Worm (Caenorhabditis elegans) whole organism, young adult: ENCODE data around the gene sri-47.
A peak's percentile ranks its signal among the peaks of the same experiment; 100 is the strongest.
"Not testable (repeated sequence)": the region's sequence is repeated elsewhere in the genome, so short reads cannot be mapped to it uniquely, and the experiment has no call there.

Experiments
- F22D6.2 ChIP-seq: sonication (generic microtip); optimal IDR thresholded peaks from 2 replicates; lab custom pipeline; 2016; ENCODE audit warnings: mild to moderate bottlenecking, missing genetic modification characterization, missing compliant biosample characterization
- F23B12.7 ChIP-seq: sonication (generic microtip); optimal IDR thresholded peaks from 2 replicates; lab custom pipeline; 2017; ENCODE audit warnings: missing genetic modification characterization, mild to moderate bottlenecking, missing compliant biosample characterization, antibody characterized with exemption, moderate library complexity; ENCODE audit not compliant: insufficient read depth
- F33H1.4 ChIP-seq: fragments of 200-800 bp; sonication (Bioruptor generic); IDR thresholded peaks from 2 replicates; pipeline ENCODE4 v1.3.6; 2022; ENCODE audit warnings: missing genetic modification reagents, missing genetic modification characterization, missing compliant biosample characterization
- F52B5.7 ChIP-seq: sonication (generic microtip); optimal IDR thresholded peaks from 2 replicates; lab custom pipeline; 2016; ENCODE audit warnings: mild to moderate bottlenecking, missing genetic modification characterization, missing compliant biosample characterization
- F55B11.4 ChIP-seq: sonication (generic microtip); optimal IDR thresholded peaks from 2 replicates; lab custom pipeline; 2016; ENCODE audit warnings: missing compliant biosample characterization, missing genetic modification characterization, borderline replicate concordance; ENCODE audit not compliant: insufficient read depth
- F57A8.1 ChIP-seq: fragments of 200-800 bp; sonication (Bioruptor generic); optimal IDR thresholded peaks from 2 replicates; lab custom pipeline; 2018; ENCODE audit warnings: mild to moderate bottlenecking, missing genetic modification characterization, moderate library complexity, missing compliant biosample characterization
- K11D2.4 ChIP-seq: fragments of 200-800 bp; sonication (Bioruptor generic); IDR thresholded peaks from 2 replicates; pipeline ENCODE4 v1.3.6; 2022; ENCODE audit warnings: missing genetic modification reagents, missing genetic modification characterization, missing compliant biosample characterization
- K12H6.12 ChIP-seq: fragments of 200-800 bp; sonication (Bioruptor generic); optimal IDR thresholded peaks from 2 replicates; lab custom pipeline; 2018; ENCODE audit warnings: mild to moderate bottlenecking, missing genetic modification characterization, missing compliant biosample characterization
- akir-1 ChIP-seq: fragments of 200-800 bp; sonication (Bioruptor generic); optimal IDR thresholded peaks from 2 replicates; lab custom pipeline; 2018; ENCODE audit warnings: mild to moderate bottlenecking, missing genetic modification characterization, moderate library complexity, missing compliant biosample characterization
- aptf-2 ChIP-seq: fragments of 200-800 bp; sonication (Bioruptor generic); conservative IDR thresholded peaks from 2 replicates; pipeline ENCODE4 v1.3.6; 2022; ENCODE audit warnings: missing genetic modification reagents, missing genetic modification characterization, missing compliant biosample characterization
- attf-3 ChIP-seq: fragments of 200-800 bp; sonication (Bioruptor generic); conservative IDR thresholded peaks from 2 replicates; pipeline ENCODE4 v1.3.6; 2022; ENCODE audit warnings: missing genetic modification reagents, missing genetic modification characterization, missing compliant biosample characterization
- attf-6 ChIP-seq: fragments of 200-800 bp; sonication (Bioruptor generic); IDR thresholded peaks from 2 replicates; pipeline ENCODE4 v1.3.6; 2022; ENCODE audit warnings: missing genetic modification reagents, missing genetic modification characterization, missing compliant biosample characterization
- bed-2 ChIP-seq: fragments of 200-800 bp; sonication (Bioruptor generic); IDR thresholded peaks from 2 replicates; pipeline ENCODE4 v1.3.6; 2022; ENCODE audit warnings: missing genetic modification reagents, missing genetic modification characterization, missing compliant biosample characterization
- cebp-1 ChIP-seq, 2 experiments: fragments of 200-800 bp in 1 of 2; sonication (Bioruptor generic) in 1 of 2; sonication (generic microtip) in 1 of 2; IDR thresholded peaks in 1 of 2; optimal IDR thresholded peaks in 1 of 2; 2 replicates each; pipeline versions ENCODE4 v1.3.6 to Lab custom; 2017 to 2022; ENCODE audit warnings: missing compliant biosample characterization in 2 of 2, missing genetic modification characterization in 2 of 2, mild to moderate bottlenecking in 1 of 2, missing genetic modification reagents in 1 of 2, moderate library complexity in 1 of 2
- ceh-27 ChIP-seq: fragments of 200-800 bp; sonication (Bioruptor generic); optimal IDR thresholded peaks from 2 replicates; lab custom pipeline; 2018; ENCODE audit warnings: mild to moderate bottlenecking, missing genetic modification characterization, moderate library complexity, missing compliant biosample characterization
- ceh-40 ChIP-seq: fragments of 200-800 bp; sonication (Bioruptor generic); IDR thresholded peaks from 2 replicates; pipeline ENCODE4 v1.3.6; 2022; ENCODE audit warnings: missing genetic modification characterization, missing compliant biosample characterization
- die-1 ChIP-seq: sonication (generic microtip); optimal IDR thresholded peaks from 2 replicates; lab custom pipeline; 2016; ENCODE audit warnings: missing genotype, mild to moderate bottlenecking, missing genetic modification characterization, missing compliant biosample characterization
- dox-1 ChIP-seq: fragments of 200-800 bp; sonication (Bioruptor generic); IDR thresholded peaks from 2 replicates; pipeline ENCODE4 v1.3.6; 2022; ENCODE audit warnings: missing genetic modification reagents, missing genetic modification characterization, missing compliant biosample characterization
- dpff-1 ChIP-seq: sonication (generic microtip); optimal IDR thresholded peaks from 2 replicates; lab custom pipeline; 2017; ENCODE audit warnings: mild to moderate bottlenecking, missing genetic modification characterization, missing compliant biosample characterization
- dpl-1 ChIP-seq: fragments of 150-350 bp; optimal IDR thresholded peaks from 2 replicates; lab custom pipeline; 2014; ENCODE audit warnings: missing biosample characterization, missing genetic modification reagents, missing genetic modification characterization
- efl-1 ChIP-seq: fragments of 150-350 bp; optimal IDR thresholded peaks from 2 replicates; lab custom pipeline; 2014; ENCODE audit warnings: missing biosample characterization, missing genetic modification reagents, missing genetic modification characterization
- gei-17 ChIP-seq: fragments of 200-800 bp; sonication (Bioruptor generic); optimal IDR thresholded peaks from 2 replicates; lab custom pipeline; 2018; ENCODE audit warnings: mild to moderate bottlenecking, missing genetic modification characterization, missing compliant biosample characterization
- let-526 ChIP-seq: fragments of 200-800 bp; sonication (Bioruptor generic); IDR thresholded peaks from 2 replicates; pipeline ENCODE4 v1.3.6; 2022; ENCODE audit warnings: missing genetic modification reagents, missing genetic modification characterization, missing compliant biosample characterization
- let-607 ChIP-seq, 2 experiments: fragments of 200-800 bp in 1 of 2; sonication (Bioruptor generic) in 1 of 2; sonication (generic microtip) in 1 of 2; optimal IDR thresholded peaks; 2 replicates each; lab custom pipeline; 2016 to 2018; ENCODE audit warnings: mild to moderate bottlenecking in 2 of 2, missing compliant biosample characterization in 2 of 2, missing genetic modification characterization in 2 of 2, moderate library complexity in 2 of 2, missing genotype in 1 of 2
- lin-35 ChIP-seq, 3 experiments: fragments of 150-350 bp in 2 of 3; sonication (generic microtip) in 1 of 3; optimal IDR thresholded peaks; 2 replicates each; lab custom pipeline; 2014 to 2018; ENCODE audit warnings: missing biosample characterization in 3 of 3, missing genetic modification characterization in 3 of 3, missing genetic modification reagents in 3 of 3
- lin-54 ChIP-seq: fragments of 200-800 bp; sonication (Bioruptor generic); optimal IDR thresholded peaks from 2 replicates; lab custom pipeline; 2018; ENCODE audit warnings: mild to moderate bottlenecking, missing genetic modification characterization, missing compliant biosample characterization
- madf-10 ChIP-seq: sonication (generic microtip); optimal IDR thresholded peaks from 2 replicates; lab custom pipeline; 2016; ENCODE audit warnings: mild to moderate bottlenecking, missing genetic modification characterization, missing compliant biosample characterization
- madf-6 ChIP-seq: fragments of 200-800 bp; sonication (Bioruptor generic); IDR thresholded peaks from 2 replicates; pipeline ENCODE4 v1.3.6; 2022; ENCODE audit warnings: missing genetic modification reagents, missing genetic modification characterization, missing compliant biosample characterization
- mcd-1 ChIP-seq: fragments of 200-800 bp; sonication (Bioruptor generic); IDR thresholded peaks from 2 replicates; pipeline ENCODE4 v1.3.6; 2022; ENCODE audit warnings: missing genetic modification reagents, missing genetic modification characterization, missing compliant biosample characterization
- nhr-179 ChIP-seq: sonication (generic microtip); optimal IDR thresholded peaks from 2 replicates; lab custom pipeline; 2016; ENCODE audit warnings: mild to moderate bottlenecking, missing genetic modification characterization, missing compliant biosample characterization
- nhr-27 ChIP-seq: fragments of 200-800 bp; sonication (Bioruptor generic); optimal IDR thresholded peaks from 2 replicates; lab custom pipeline; 2018; ENCODE audit warnings: mild to moderate bottlenecking, missing genetic modification characterization, moderate library complexity, missing compliant biosample characterization
- nhr-80 ChIP-seq: sonication (generic microtip); optimal IDR thresholded peaks from 2 replicates; lab custom pipeline; 2016; ENCODE audit warnings: missing genetic modification characterization, missing compliant biosample characterization
- pbrm-1 ChIP-seq: fragments of 200-800 bp; sonication (Bioruptor generic); IDR thresholded peaks from 2 replicates; pipeline ENCODE4 v1.3.6; 2022; ENCODE audit warnings: missing genetic modification reagents, missing genetic modification characterization, missing compliant biosample characterization
- rec-8 ChIP-seq, 2 experiments: sonication (generic microtip); optimal IDR thresholded peaks; 2 replicates each; lab custom pipeline; 2016; ENCODE audit warnings: mild to moderate bottlenecking in 2 of 2, missing genetic modification characterization in 2 of 2, missing genetic modification reagents in 2 of 2, missing genotype in 2 of 2, missing biosample characterization in 1 of 2, missing compliant biosample characterization in 1 of 2, moderate library complexity in 1 of 2
- xnd-1 ChIP-seq: sonication (generic microtip); optimal IDR thresholded peaks from 2 replicates; lab custom pipeline; 2016; ENCODE audit warnings: missing genotype, missing genetic modification reagents, missing genetic modification characterization, missing compliant biosample characterization
- ztf-18 ChIP-seq: sonication (generic microtip); optimal IDR thresholded peaks from 2 replicates; lab custom pipeline; 2016; ENCODE audit warnings: missing genotype, mild to moderate bottlenecking, missing genetic modification characterization, missing compliant biosample characterization
- ztf-22 ChIP-seq: fragments of 200-800 bp; sonication (Bioruptor generic); optimal IDR thresholded peaks from 2 replicates; lab custom pipeline; 2018; ENCODE audit warnings: mild to moderate bottlenecking, missing genetic modification characterization, moderate library complexity, missing compliant biosample characterization

sri-47 gene

DNA sequence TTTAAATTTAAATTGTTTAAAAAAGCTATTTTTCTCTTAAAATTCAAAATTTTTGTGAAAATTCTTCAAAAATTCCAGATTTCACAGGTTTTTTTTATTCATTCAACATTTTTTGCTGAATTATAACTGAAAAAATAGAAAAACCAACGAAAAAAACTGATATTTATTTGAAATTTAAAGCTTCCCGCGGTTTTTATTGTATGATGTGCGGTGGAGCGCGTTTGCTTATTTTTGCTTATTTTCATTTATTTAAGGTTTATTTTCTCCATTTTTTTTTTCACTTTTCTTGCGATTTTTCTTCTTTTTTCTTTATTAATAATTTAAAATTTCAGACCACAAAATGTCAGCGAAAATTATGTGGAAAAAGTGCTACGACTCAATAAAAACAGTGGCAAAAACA, 18.6 kb upstream of the sri-47 start, which contains the start of gene F22E5.9:
TSS of gene F22E5.9 (plus strand) at position 327 of the 400 bp plus-strand sequence.
- TF ChIP-seq lin-54 (GFP tag; lab: Kevin White, UChicago) (peak; percentile 50), F33H1.4 (GFP tag; lab: Robert Waterston, UW) (no peak), nhr-27 (tag; lab: Kevin White, UChicago) (no peak), dpl-1 (GFP tag; lab: Kevin White, UChicago) (peak; percentile 54), ztf-22 (GFP tag; lab: Kevin White, UChicago) (no peak), F55B11.4 (no peak), ceh-27 (GFP tag; lab: Kevin White, UChicago) (no peak), bed-2 (no peak), K11D2.4 (no peak), akir-1 (GFP tag; lab: Kevin White, UChicago) (no peak), nhr-80 (tag; lab: Kevin White, UChicago) (no peak), cebp-1 (GFP tag; IDR thresholded peaks at IDR 0.05; lab: Robert Waterston, UW) (no peak), cebp-1 (tag; optimal IDR thresholded peaks at IDR 0.05; lab: Kevin White, UChicago) (no peak), pbrm-1 (GFP tag; lab: Robert Waterston, UW) (no peak), ceh-40 (GFP tag; lab: Robert Waterston, UW) (no peak), madf-6 (GFP tag; lab: Robert Waterston, UW) (no peak), F22D6.2 (tag; lab: Kevin White, UChicago) (no peak), xnd-1 (tag; lab: Kevin White, UChicago) (no peak), F57A8.1 (GFP tag; lab: Kevin White, UChicago) (no peak), efl-1 (GFP tag; lab: Kevin White, UChicago) (peak; percentile 30), ztf-18 (tag; lab: Kevin White, UChicago) (no peak), nhr-179 (tag; lab: Kevin White, UChicago) (no peak), lin-35 (GFP tag; optimal IDR thresholded peaks at IDR 0.05; lab: Kevin White, UChicago) (no peak), let-607 (tag; optimal IDR thresholded peaks at IDR 0.05; lab: Kevin White, UChicago) (no peak), K12H6.12 (tag; lab: Kevin White, UChicago) (no peak), mcd-1 (GFP tag; lab: Robert Waterston, UW) (peak; percentile 85), dpff-1 (tag; lab: Kevin White, UChicago) (no peak)

DNA sequence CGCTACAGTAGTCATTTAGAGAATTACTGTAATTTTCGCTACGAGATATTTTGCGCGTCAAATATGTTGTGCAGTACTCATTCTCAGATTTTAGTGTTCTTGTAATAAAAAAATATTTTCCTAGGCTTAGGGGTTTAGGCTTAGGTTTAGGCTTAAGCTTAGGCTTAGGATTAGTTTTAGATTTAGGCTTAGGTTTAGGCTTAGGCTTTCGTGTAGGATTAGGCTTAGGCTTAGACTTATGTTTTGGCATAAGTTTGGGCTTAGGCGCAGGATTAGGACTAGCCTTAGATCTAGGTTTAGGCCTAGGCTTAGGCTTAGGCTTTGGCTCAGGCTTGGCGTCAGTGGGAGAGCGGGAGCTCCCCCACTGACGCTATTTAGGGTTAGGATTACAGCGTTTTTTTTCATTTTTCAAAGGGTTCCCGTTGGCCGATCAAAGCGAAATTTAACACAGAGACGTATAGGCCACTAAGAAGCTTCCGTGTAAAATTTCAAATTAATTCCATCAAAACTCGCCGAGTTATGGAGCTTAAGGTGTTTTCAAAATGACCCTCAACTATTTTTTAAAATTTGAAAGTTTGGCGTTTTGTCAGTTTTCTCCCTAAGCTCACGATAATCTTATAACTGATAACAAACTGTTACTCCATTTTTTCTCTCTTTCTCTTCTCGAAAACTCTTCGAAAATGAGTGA, 17.2 kb upstream of the sri-47 start, which contains the start of gene F22E5.8:
TSS of gene F22E5.8 (plus strand) at position 638 of the 688 bp plus-strand sequence.
- TF ChIP-seq rec-8 (tag; optimal IDR thresholded peaks at IDR 0.05; lab: Kevin White, UChicago); attf-3 (GFP tag; lab: Robert Waterston, UW); aptf-2 (GFP tag; lab: Robert Waterston, UW): not testable (repeated sequence)
- TF ChIP-seq, all 124 proteins: peak for 0; not testable (repeated sequence) for 124

DNA sequence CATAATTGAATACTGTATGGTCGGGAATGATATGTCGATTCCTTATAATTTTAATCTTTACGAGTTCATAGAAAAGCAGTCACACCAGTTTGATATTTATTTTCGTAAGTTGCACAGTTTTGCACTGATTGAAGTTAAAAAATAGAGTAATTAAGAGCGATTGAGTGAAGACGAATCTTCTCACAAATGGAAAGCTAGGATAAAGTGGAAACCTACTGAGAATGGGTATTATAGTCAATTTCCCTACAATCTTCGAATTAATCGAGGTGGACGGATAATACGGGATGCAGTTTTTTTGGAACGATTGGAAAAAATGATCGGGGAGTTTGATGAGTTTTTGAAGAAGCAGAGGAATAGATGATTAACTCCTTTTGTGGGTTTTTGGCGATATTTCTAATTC, 15.7 kb upstream of the sri-47 start, which contains the start of gene F22E5.23:
TSS of gene F22E5.23 (plus strand) at position 301 of the 400 bp plus-strand sequence.
- no peak for TF ChIP-seq attf-6 (GFP tag; lab: Robert Waterston, UW)
- no peak for TF ChIP-seq dox-1
- TF ChIP-seq gei-17 (GFP tag; lab: Kevin White, UChicago): no peak
- TF ChIP-seq F52B5.7 (tag; lab: Kevin White, UChicago): no peak
- TF ChIP-seq die-1: no peak
- TF ChIP-seq F23B12.7 (tag; lab: Kevin White, UChicago): no peak
- TF ChIP-seq let-526 (GFP tag; lab: Robert Waterston, UW): no peak
- TF ChIP-seq F57A8.1 (GFP tag; lab: Kevin White, UChicago): no peak
- TF ChIP-seq attf-3 (GFP tag; lab: Robert Waterston, UW): no peak
- TF ChIP-seq madf-10 (tag; lab: Kevin White, UChicago): no peak
